Fruit fly (Drosophila melanogaster) whole organism, embryonic: ENCODE data around the gene CG5863.
A peak's percentile ranks its signal among the peaks of the same experiment; 100 is the strongest.

Experiments used
- Adf1 ChIP-seq: fragments of 200-800 bp; sonication (Bioruptor generic); IDR thresholded peaks from 2 replicates; pipeline ENCODE4 v1.3.6; 2022; ENCODE audit warnings: missing biosample characterization, missing genetic modification characterization
- B-H2 ChIP-seq: fragments of 200-800 bp; sonication (Bioruptor generic); optimal IDR thresholded peaks from 2 replicates; lab custom pipeline; 2018; ENCODE audit warnings: missing biosample characterization, mild to moderate bottlenecking, missing genetic modification characterization
- CG11504 ChIP-seq: fragments of 200-800 bp; sonication (Bioruptor generic); optimal IDR thresholded peaks from 3 replicates; lab custom pipeline; 2019; ENCODE audit warnings: missing biosample characterization, mild to moderate bottlenecking, missing genetic modification characterization, moderate library complexity
- CG11696 ChIP-seq: fragments of 200-800 bp; sonication (Bioruptor generic); IDR thresholded peaks from 2 replicates; pipeline ENCODE4 v1.3.6; 2022; ENCODE audit warnings: missing biosample characterization, missing genetic modification characterization
- CG12071 ChIP-seq: fragments of 200-800 bp; sonication (Bioruptor generic); optimal IDR thresholded peaks from 3 replicates; lab custom pipeline; 2018; ENCODE audit warnings: missing biosample characterization, mild to moderate bottlenecking, missing genetic modification characterization
- CG12236 ChIP-seq: fragments of 200-800 bp; sonication (Bioruptor generic); optimal IDR thresholded peaks from 2 replicates; lab custom pipeline; 2016; ENCODE audit warnings: missing biosample characterization, missing genetic modification characterization
- CG1233 ChIP-seq: fragments of 200-800 bp; sonication (Bioruptor generic); optimal IDR thresholded peaks from 4 replicates; lab custom pipeline; 2018; ENCODE audit warnings: missing biosample characterization, mild to moderate bottlenecking, missing genetic modification characterization
- CG12659 ChIP-seq: fragments of 200-800 bp; sonication (Bioruptor generic); optimal IDR thresholded peaks from 3 replicates; lab custom pipeline; 2017; ENCODE audit warnings: mild to moderate bottlenecking, missing biosample characterization, missing genetic modification reagents, missing genetic modification characterization
- CG12744 ChIP-seq: fragments of 200-800 bp; sonication (Bioruptor generic); optimal IDR thresholded peaks from 2 replicates; lab custom pipeline; 2016; ENCODE audit warnings: missing biosample characterization, missing genetic modification characterization
- CG15269 ChIP-seq: fragments of 200-800 bp; sonication (Bioruptor generic); optimal IDR thresholded peaks from 2 replicates; lab custom pipeline; 2018; ENCODE audit warnings: missing biosample characterization, mild to moderate bottlenecking, missing genetic modification characterization, moderate library complexity
- CG15514 ChIP-seq: fragments of 200-800 bp; sonication (Bioruptor generic); optimal IDR thresholded peaks from 3 replicates; lab custom pipeline; 2017; ENCODE audit warnings: missing biosample characterization, missing genetic modification characterization, mild to moderate bottlenecking, moderate library complexity, missing genetic modification reagents
- CG1647 ChIP-seq: fragments of 200-800 bp; sonication (Bioruptor generic); optimal IDR thresholded peaks from 3 replicates; lab custom pipeline; 2016; ENCODE audit warnings: missing biosample characterization, missing genetic modification characterization
- CG30020 ChIP-seq: fragments of 200-800 bp; optimal IDR thresholded peaks from 2 replicates; lab custom pipeline; 2019; ENCODE audit warnings: missing biosample characterization, mild to moderate bottlenecking, missing genetic modification characterization, moderate library complexity
- CG32532 ChIP-seq: fragments of 200-800 bp; sonication (Bioruptor generic); IDR thresholded peaks from 2 replicates; pipeline ENCODE4 v1.3.6; 2022; ENCODE audit warnings: missing biosample characterization, missing genetic modification characterization
- CG32772 ChIP-seq: fragments of 200-800 bp; sonication (Bioruptor generic); IDR thresholded peaks from 2 replicates; pipeline ENCODE4 v1.3.6; 2022; ENCODE audit warnings: missing biosample characterization, missing genetic modification characterization
- CG3281 ChIP-seq: fragments of 200-800 bp; sonication (Bioruptor generic); optimal IDR thresholded peaks from 3 replicates; lab custom pipeline; 2017; ENCODE audit warnings: missing biosample characterization, mild to moderate bottlenecking, missing genetic modification characterization
- CG4617 ChIP-seq: fragments of 200-800 bp; sonication (Bioruptor generic); optimal IDR thresholded peaks from 3 replicates; lab custom pipeline; 2016; ENCODE audit warnings: missing biosample characterization, missing genetic modification characterization, borderline replicate concordance
- CG8765 ChIP-seq: fragments of 200-800 bp; sonication (Bioruptor generic); IDR thresholded peaks from 2 replicates; pipeline ENCODE4 v1.3.6; 2022; ENCODE audit warnings: missing biosample characterization, missing genetic modification characterization
- CG9609 ChIP-seq: fragments of 200-800 bp; sonication (Bioruptor generic); optimal IDR thresholded peaks from 3 replicates; lab custom pipeline; 2016; ENCODE audit warnings: missing biosample characterization, missing genetic modification characterization
- CG9727 ChIP-seq: fragments of 200-800 bp; sonication (Bioruptor generic); optimal IDR thresholded peaks from 3 replicates; lab custom pipeline; 2017; ENCODE audit warnings: missing biosample characterization, mild to moderate bottlenecking, missing genetic modification characterization
- CkIIα-i1 ChIP-seq: fragments of 200-800 bp; sonication (Bioruptor generic); IDR thresholded peaks from 2 replicates; pipeline ENCODE4 v1.3.6; 2022; ENCODE audit warnings: missing biosample characterization, missing genetic modification characterization
- Dad ChIP-seq: fragments of 200-800 bp; sonication (Bioruptor generic); optimal IDR thresholded peaks from 3 replicates; lab custom pipeline; 2016; ENCODE audit warnings: missing biosample characterization, missing genetic modification characterization
- Dbx ChIP-seq: fragments of 200-800 bp; sonication (Bioruptor generic); IDR thresholded peaks from 3 replicates; pipeline ENCODE4 v1.3.6; 2022; ENCODE audit warnings: missing biosample characterization, missing genetic modification characterization
- Dip3 ChIP-seq: fragments of 200-800 bp; sonication (Bioruptor generic); optimal IDR thresholded peaks from 3 replicates; lab custom pipeline; 2016; ENCODE audit warnings: missing biosample characterization, missing genetic modification characterization
- E2f2 ChIP-seq: fragments of 200-800 bp; sonication (Bioruptor generic); IDR thresholded peaks from 2 replicates; pipeline ENCODE4 v1.3.6; 2022; ENCODE audit warnings: missing biosample characterization, missing genetic modification characterization
- HHEX ChIP-seq: fragments of 200-800 bp; sonication (Bioruptor generic); optimal IDR thresholded peaks from 3 replicates; lab custom pipeline; 2017; ENCODE audit warnings: missing biosample characterization, mild to moderate bottlenecking, missing genetic modification characterization, missing genetic modification reagents
- HLH3B ChIP-seq: fragments of 200-800 bp; sonication (Bioruptor generic); IDR thresholded peaks from 2 replicates; pipeline ENCODE4 v1.3.6; 2022; ENCODE audit warnings: missing biosample characterization, missing genetic modification characterization
- Hr51 ChIP-seq, 2 experiments: fragments of 200-800 bp; sonication (Bioruptor generic); optimal IDR thresholded peaks; 2 replicates in 1 of 2; 3 replicates in 1 of 2; lab custom pipeline; 2016 to 2018; ENCODE audit warnings: missing biosample characterization in 2 of 2, missing genetic modification characterization in 2 of 2, mild to moderate bottlenecking in 1 of 2, moderate library complexity in 1 of 2
- NFAT ChIP-seq: fragments of 200-800 bp; sonication (Bioruptor generic); IDR thresholded peaks from 2 replicates; pipeline ENCODE4 v1.3.6; 2022; ENCODE audit warnings: missing biosample characterization, missing genetic modification characterization
- Opbp ChIP-seq: fragments of 200-800 bp; sonication (Bioruptor generic); IDR thresholded peaks from 3 replicates; pipeline ENCODE4 v1.3.6; 2022; ENCODE audit warnings: missing biosample characterization, missing genetic modification characterization; ENCODE audit not compliant: partially characterized antibody
- Poxn ChIP-seq: fragments of 200-800 bp; sonication (Bioruptor generic); IDR thresholded peaks from 2 replicates; pipeline ENCODE4 v1.3.6; 2022; ENCODE audit warnings: missing biosample characterization, missing genetic modification characterization
- ap ChIP-seq: fragments of 200-800 bp; sonication (Bioruptor generic); IDR thresholded peaks from 2 replicates; pipeline ENCODE4 v1.3.6; 2022; ENCODE audit warnings: missing biosample characterization, missing genetic modification characterization
- cad ChIP-seq: fragments of >200 bp; optimal IDR thresholded peaks from 2 replicates; lab custom pipeline; 2017; ENCODE audit warnings: missing biosample characterization, missing genetic modification characterization
- croc ChIP-seq: fragments of 200-800 bp; sonication (Bioruptor generic); conservative IDR thresholded peaks from 3 replicates; pipeline ENCODE4 v1.3.6; 2022; ENCODE audit warnings: missing biosample characterization, missing genetic modification characterization
- dimm ChIP-seq: fragments of 200-800 bp; sonication (Bioruptor generic); IDR thresholded peaks from 2 replicates; pipeline ENCODE4 v1.3.6; 2022; ENCODE audit warnings: missing biosample characterization, missing genetic modification characterization
- dpn ChIP-seq, 2 experiments: fragments of 200-800 bp; sonication (Bioruptor generic); optimal IDR thresholded peaks; 3 replicates each; lab custom pipeline; 2016; ENCODE audit warnings: missing biosample characterization in 2 of 2, missing genetic modification characterization in 2 of 2
- en ChIP-seq: fragments of 200-800 bp; sonication (Bioruptor generic); optimal IDR thresholded peaks from 2 replicates; lab custom pipeline; 2016; ENCODE audit warnings: missing biosample characterization, missing genetic modification characterization
- exex ChIP-seq: fragments of 200-800 bp; sonication (Bioruptor generic); optimal IDR thresholded peaks from 4 replicates; lab custom pipeline; 2018; ENCODE audit warnings: missing biosample characterization, mild to moderate bottlenecking, missing genetic modification characterization, moderate library complexity
- grn ChIP-seq: fragments of 200-800 bp; sonication (Bioruptor generic); optimal IDR thresholded peaks from 3 replicates; lab custom pipeline; 2017; ENCODE audit warnings: missing biosample characterization, missing genetic modification characterization
- gsb ChIP-seq: fragments of 200-800 bp; sonication (Bioruptor generic); IDR thresholded peaks from 2 replicates; pipeline ENCODE4 v1.3.6; 2022; ENCODE audit warnings: missing biosample characterization, missing genetic modification characterization
- gt ChIP-seq: fragments of 200-800 bp; sonication (Bioruptor generic); IDR thresholded peaks from 2 replicates; pipeline ENCODE4 v1.3.6; 2022; ENCODE audit warnings: missing biosample characterization, missing genetic modification characterization
- ken ChIP-seq: fragments of 200-800 bp; sonication (Bioruptor generic); IDR thresholded peaks from 3 replicates; pipeline ENCODE4 v1.3.6; 2022; ENCODE audit warnings: missing biosample characterization, missing genetic modification characterization
- lilli ChIP-seq: fragments of 200-800 bp; sonication (Bioruptor generic); optimal IDR thresholded peaks from 3 replicates; lab custom pipeline; 2016; ENCODE audit warnings: missing biosample characterization, missing genetic modification characterization
- lov ChIP-seq, 2 experiments: fragments of 200-800 bp in 1 of 2; fragments of >200 bp in 1 of 2; sonication (Bioruptor generic) in 1 of 2; IDR thresholded peaks in 1 of 2; optimal IDR thresholded peaks in 1 of 2; 2 replicates in 1 of 2; 3 replicates in 1 of 2; pipeline versions ENCODE4 v1.3.6 to Lab custom; 2017 to 2022; ENCODE audit warnings: missing biosample characterization in 1 of 2, missing genetic modification characterization in 1 of 2
- nmo ChIP-seq: fragments of 200-800 bp; sonication (Bioruptor generic); optimal IDR thresholded peaks from 2 replicates; lab custom pipeline; 2018; ENCODE audit warnings: missing biosample characterization, mild to moderate bottlenecking, missing genetic modification characterization, moderate library complexity
- ro ChIP-seq: fragments of 200-800 bp; sonication (Bioruptor generic); IDR thresholded peaks from 2 replicates; pipeline ENCODE4 v1.3.6; 2022; ENCODE audit warnings: missing biosample characterization, missing genetic modification characterization
- salm ChIP-seq: fragments of 200-800 bp; sonication (Bioruptor generic); optimal IDR thresholded peaks from 2 replicates; lab custom pipeline; 2018; ENCODE audit warnings: missing biosample characterization, mild to moderate bottlenecking, missing genetic modification characterization
- sens ChIP-seq: fragments of 200-800 bp; sonication (Bioruptor generic); peaks from one replicate; lab custom pipeline; 2016; ENCODE audit warnings: missing biosample characterization, missing genetic modification characterization
- ssp ChIP-seq: fragments of 200-800 bp; sonication (Bioruptor generic); IDR thresholded peaks from 2 replicates; pipeline ENCODE4 v1.3.6; 2022; ENCODE audit warnings: missing biosample characterization, missing genetic modification characterization
- toy ChIP-seq: fragments of 200-800 bp; sonication (Bioruptor generic); IDR thresholded peaks from 2 replicates; pipeline ENCODE4 v1.3.6; 2022; ENCODE audit warnings: missing biosample characterization, missing genetic modification characterization
- ttk ChIP-seq: fragments of 200-800 bp; sonication (Bioruptor generic); IDR thresholded peaks from 2 replicates; pipeline ENCODE4 v2.1.2; 2022; ENCODE audit warnings: missing biosample characterization, missing genetic modification characterization
- unpg ChIP-seq: fragments of 200-800 bp; sonication (Bioruptor generic); optimal IDR thresholded peaks from 3 replicates; lab custom pipeline; 2018; ENCODE audit warnings: missing biosample characterization, mild to moderate bottlenecking, missing genetic modification characterization, moderate library complexity

The CG5863 gene

DNA sequence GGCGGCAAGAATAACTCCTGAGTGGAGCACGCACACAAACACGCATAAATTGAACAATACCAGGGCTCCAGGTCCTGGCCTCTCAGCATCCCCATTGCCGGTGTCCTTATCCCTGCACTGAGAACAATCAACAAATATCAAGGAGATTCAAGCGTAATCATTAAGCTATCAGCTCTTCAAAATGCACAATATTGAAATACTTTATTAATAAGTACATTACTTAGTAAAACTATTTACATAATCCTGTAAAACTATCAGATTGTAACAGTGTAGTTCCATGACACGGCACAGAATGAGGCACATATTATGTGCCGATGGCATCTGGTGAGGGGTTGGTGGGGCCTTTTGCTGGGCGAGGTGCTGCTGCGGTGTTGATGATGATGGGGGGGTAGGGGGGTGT, 39.8 kb upstream of the CG5863 start (continued):
- TF ChIP-seq CkIIα-i1 (GFP tag; lab: Robert Waterston, UW) (no peak), lilli (GFP tag; lab: Kevin White, UChicago) (peak; percentile 2), ro (GFP tag; lab: Robert Waterston, UW) (no peak), ken (GFP tag; lab: Robert Waterston, UW) (no peak), ap (GFP tag; lab: Robert Waterston, UW) (no peak), CG3281 (peak; percentile 29), Dip3 (GFP tag; lab: Kevin White, UChicago) (no peak), gt (GFP tag; lab: Robert Waterston, UW) (no peak), sens (peak; percentile 38), CG4617 (GFP tag; lab: Kevin White, UChicago) (no peak), toy (no peak), CG1233 (no peak), CG9609 (no peak), dpn (GFP tag; optimal IDR thresholded peaks at IDR 0.05; lab: Kevin White, UChicago) (no peak), CG12659 (GFP tag; lab: Kevin White, UChicago) (peak; percentile 18), CG8765 (GFP tag; lab: Robert Waterston, UW) (no peak), dimm (GFP tag; lab: Robert Waterston, UW) (no peak), CG15514 (peak; percentile 14), lov (optimal IDR thresholded peaks at IDR 0.05; lab: Kevin White, UChicago) (no peak), lov (GFP tag; IDR thresholded peaks at IDR 0.05; lab: Robert Waterston, UW) (no peak), Dbx (peak; percentile 49; the same call in 1 of the 3 replicates), salm (no peak), CG12236 (GFP tag; lab: Kevin White, UChicago) (no peak), CG32532 (GFP tag; lab: Robert Waterston, UW) (peak; percentile 69), unpg (GFP tag; lab: Kevin White, UChicago) (no peak), en (GFP tag; lab: Kevin White, UChicago) (no peak), CG11504 (peak; percentile 49), CG30020 (tag; lab: Kevin White, UChicago) (no peak), Adf1 (no peak), E2f2 (GFP tag; lab: Robert Waterston, UW) (no peak), ssp (0 out of 2 replicates have a peak, but pooled peaks have one; percentile 33), CG32772 (GFP tag; lab: Robert Waterston, UW) (peak; percentile 17; the same call in 1 of the 2 replicates), nmo (GFP tag; lab: Kevin White, UChicago) (peak; percentile 2), exex (tag; lab: Kevin White, UChicago) (no peak), ttk (GFP tag; lab: Robert Waterston, UW) (0 out of 2 replicates have a peak, but pooled peaks have one; percentile 25), CG12071 (GFP tag; lab: Kevin White, UChicago) (peak; percentile 14), NFAT (GFP tag; lab: Robert Waterston, UW) (peak; percentile 4; the same call in 1 of the 2 replicates), HHEX (GFP tag; lab: Kevin White, UChicago) (peak; percentile 15), grn (no peak), gsb (GFP tag; lab: Robert Waterston, UW) (no peak), CG15269 (tag; lab: Kevin White, UChicago) (peak; percentile 14), CG9727 (GFP tag; lab: Kevin White, UChicago) (no peak), Dad (GFP tag; lab: Kevin White, UChicago) (no peak), Poxn (GFP tag; lab: Robert Waterston, UW) (no peak), croc (GFP tag; lab: Robert Waterston, UW) (no peak), CG12744 (GFP tag; lab: Kevin White, UChicago) (no peak), Hr51 (GFP tag; optimal IDR thresholded peaks at IDR 0.05; lab: Kevin White, UChicago) (peak in 1 of 2 experiments; percentile 20), Opbp (GFP tag; lab: Robert Waterston, UW) (no peak), CG1647 (GFP tag; lab: Kevin White, UChicago) (no peak), HLH3B (GFP tag; lab: Robert Waterston, UW) (peak; percentile 54; the same call in 1 of the 2 replicates), cad (no peak), CG11696 (GFP tag; lab: Robert Waterston, UW) (no peak), B-H2 (GFP tag; lab: Kevin White, UChicago) (no peak)
